Fruit fly (Drosophila melanogaster) whole organism, adult: ENCODE results near the gene CG5693.
A peak's percentile ranks its signal among the peaks of the same experiment; 100 is the strongest.

ENCODE experiments used
- CG11617 ChIP-seq: fragments of 200-800 bp; sonication (Bioruptor generic); optimal IDR thresholded peaks from 2 replicates; lab custom pipeline; 2017; ENCODE audit warnings: mild to moderate bottlenecking, missing biosample characterization, missing genetic modification reagents, missing genetic modification characterization
- CG12768 ChIP-seq: fragments of 200-800 bp; sonication (Bioruptor generic); optimal IDR thresholded peaks from 2 replicates; lab custom pipeline; 2017; ENCODE audit warnings: missing biosample characterization, missing genetic modification characterization, mild to moderate bottlenecking, moderate library complexity, missing genetic modification reagents
- CG14711 ChIP-seq: fragments of 200-800 bp; sonication (Bioruptor generic); optimal IDR thresholded peaks from 2 replicates; lab custom pipeline; 2018; ENCODE audit warnings: missing biosample characterization, mild to moderate bottlenecking, missing genetic modification characterization, moderate library complexity
- CG1620 ChIP-seq: fragments of 200-800 bp; sonication (Bioruptor generic); optimal IDR thresholded peaks from 2 replicates; lab custom pipeline; 2016; ENCODE audit warnings: missing biosample characterization, missing genetic modification characterization
- CG33017 ChIP-seq: fragments of 200-800 bp; sonication (Bioruptor generic); optimal IDR thresholded peaks from 2 replicates; lab custom pipeline; 2018; ENCODE audit warnings: missing biosample characterization, mild to moderate bottlenecking, missing genetic modification characterization, moderate library complexity
- CG5204 ChIP-seq: fragments of 200-800 bp; sonication (Bioruptor generic); optimal IDR thresholded peaks from 2 replicates; lab custom pipeline; 2016; ENCODE audit warnings: missing biosample characterization, missing genetic modification characterization
- CG7045 ChIP-seq: fragments of 200-800 bp; sonication (Bioruptor generic); optimal IDR thresholded peaks from 2 replicates; lab custom pipeline; 2017; ENCODE audit warnings: missing biosample characterization, mild to moderate bottlenecking, missing genetic modification characterization
- CG7101 ChIP-seq: fragments of 200-800 bp; sonication (Bioruptor generic); optimal IDR thresholded peaks from 2 replicates; lab custom pipeline; 2018; ENCODE audit warnings: missing biosample characterization, mild to moderate bottlenecking, missing genetic modification characterization, moderate library complexity
- Clk ChIP-seq: fragments of 200-800 bp; sonication (Bioruptor generic); optimal IDR thresholded peaks from 2 replicates; lab custom pipeline; 2017; ENCODE audit warnings: missing biosample characterization, missing genetic modification characterization
- Crg-1 ChIP-seq: fragments of 200-800 bp; sonication (Bioruptor generic); optimal IDR thresholded peaks from 2 replicates; lab custom pipeline; 2016; ENCODE audit warnings: missing biosample characterization, missing genetic modification characterization
- Hr96 ChIP-seq: fragments of 200-800 bp; sonication (Bioruptor generic); optimal IDR thresholded peaks from 2 replicates; lab custom pipeline; 2016; ENCODE audit warnings: missing biosample characterization, missing genetic modification characterization
- Mnt ChIP-seq: fragments of 200-800 bp; sonication (Bioruptor generic); optimal IDR thresholded peaks from 2 replicates; lab custom pipeline; 2016; ENCODE audit warnings: missing biosample characterization, mild to moderate bottlenecking, missing genetic modification characterization
- bab1 ChIP-seq: fragments of 200-800 bp; sonication (Bioruptor generic); optimal IDR thresholded peaks from 3 replicates; lab custom pipeline; 2019; ENCODE audit warnings: missing biosample characterization, mild to moderate bottlenecking, missing genetic modification characterization, moderate library complexity
- cic ChIP-seq: fragments of 200-800 bp; sonication (Bioruptor generic); optimal IDR thresholded peaks from 2 replicates; lab custom pipeline; 2017; ENCODE audit warnings: missing biosample characterization, mild to moderate bottlenecking, missing genetic modification characterization, moderate library complexity
- cnc ChIP-seq, 2 experiments: fragments of >200 bp; optimal IDR thresholded peaks; 2 replicates each; lab custom pipeline; 2017
- kay ChIP-seq: fragments of 200-800 bp; sonication (Bioruptor generic); peaks from one replicate; lab custom pipeline; 2016; ENCODE audit warnings: missing biosample characterization, missing genetic modification characterization, borderline replicate concordance
- ovo ChIP-seq: fragments of 200-800 bp; sonication (Bioruptor generic); optimal IDR thresholded peaks from 2 replicates; lab custom pipeline; 2016; ENCODE audit warnings: missing biosample characterization, missing genetic modification characterization
- pad ChIP-seq: fragments of 200-800 bp; sonication (Bioruptor generic); optimal IDR thresholded peaks from 3 replicates; lab custom pipeline; 2017; ENCODE audit warnings: missing biosample characterization, missing genetic modification characterization, mild to moderate bottlenecking, moderate library complexity, missing genetic modification reagents
- tj ChIP-seq: fragments of 200-800 bp; sonication (Bioruptor generic); optimal IDR thresholded peaks from 3 replicates; lab custom pipeline; 2017; ENCODE audit warnings: missing biosample characterization, mild to moderate bottlenecking, missing genetic modification characterization, moderate library complexity
- toe ChIP-seq: fragments of 200-800 bp; sonication (Bioruptor generic); optimal IDR thresholded peaks from 2 replicates; lab custom pipeline; 2016; ENCODE audit warnings: missing biosample characterization, missing genetic modification characterization

The CG5693 gene

DNA sequence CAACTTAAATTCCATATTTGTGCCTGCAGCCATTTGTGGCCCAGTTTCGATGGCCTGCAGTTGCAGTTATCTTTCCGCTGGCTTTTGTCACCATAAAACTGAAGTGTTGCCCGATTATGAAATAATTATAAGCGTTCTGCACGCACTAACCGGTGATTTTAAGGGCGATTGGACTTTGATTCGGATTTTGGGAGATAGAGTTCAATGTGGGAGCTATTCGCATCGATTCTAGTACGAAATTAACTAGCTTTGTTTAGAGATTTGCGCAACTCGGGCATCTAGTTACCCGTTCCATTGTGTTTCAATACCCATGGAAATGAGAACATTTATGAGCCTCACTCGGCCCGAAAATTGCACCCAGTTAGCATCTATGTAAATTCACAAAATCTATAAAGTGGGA is at the start of gene CG5693:
TSS of gene CG5693 (plus strand) at position 301 of the 400 bp plus-strand sequence.
- TF ChIP-seq CG33017 (tag; lab: Kevin White, UChicago) (no peak), Crg-1 (GFP tag; lab: Kevin White, UChicago) (no peak), toe (GFP tag; lab: Kevin White, UChicago) (no peak), CG11617 (GFP tag; lab: Kevin White, UChicago) (no peak), CG12768 (GFP tag; lab: Kevin White, UChicago) (no peak), ovo (GFP tag; lab: Kevin White, UChicago) (no peak), Mnt (no peak), pad (GFP tag; lab: Kevin White, UChicago) (no peak), CG5204 (GFP tag; lab: Kevin White, UChicago) (no peak)

DNA sequence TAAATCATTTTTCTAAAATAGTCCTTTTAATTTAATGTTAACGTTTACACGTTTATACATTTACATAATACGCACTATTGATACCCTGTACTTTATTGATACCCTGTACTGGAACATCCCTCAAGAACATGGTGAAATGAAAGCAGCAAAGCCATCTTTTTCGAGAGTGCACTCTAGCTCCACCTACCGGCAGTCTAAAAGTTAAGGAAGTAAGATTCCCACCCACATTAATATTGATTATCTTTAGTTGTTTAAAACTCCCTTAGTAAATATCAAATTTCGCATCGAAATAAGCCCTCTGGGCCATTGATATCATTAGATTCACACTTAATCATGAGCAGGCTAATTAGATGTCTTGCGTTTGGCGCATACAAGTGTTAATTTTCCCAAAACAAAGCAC is 48.1 kb upstream of the CG5693 start:
- TF ChIP-seq kay (GFP tag; lab: Kevin White, UChicago) (no peak), CG11617 (GFP tag; lab: Kevin White, UChicago) (no peak), cnc (optimal IDR thresholded peaks at IDR 0.05; lab: Kevin White, UChicago) (no peak), pad (GFP tag; lab: Kevin White, UChicago) (no peak), CG7101 (tag; lab: Kevin White, UChicago) (no peak), toe (GFP tag; lab: Kevin White, UChicago) (no peak), CG1620 (GFP tag; lab: Kevin White, UChicago) (no peak), CG33017 (tag; lab: Kevin White, UChicago) (no peak), Hr96 (GFP tag; lab: Kevin White, UChicago) (no peak), CG12768 (GFP tag; lab: Kevin White, UChicago) (no peak), CG5204 (GFP tag; lab: Kevin White, UChicago) (no peak), tj (GFP tag; lab: Kevin White, UChicago) (no peak), Mnt (no peak), CG7045 (no peak), CG14711 (tag; lab: Kevin White, UChicago) (no peak), Clk (GFP tag; lab: Kevin White, UChicago) (no peak), bab1 (GFP tag; lab: Kevin White, UChicago) (no peak), cic (no peak), ovo (GFP tag; lab: Kevin White, UChicago) (no peak)

DNA sequence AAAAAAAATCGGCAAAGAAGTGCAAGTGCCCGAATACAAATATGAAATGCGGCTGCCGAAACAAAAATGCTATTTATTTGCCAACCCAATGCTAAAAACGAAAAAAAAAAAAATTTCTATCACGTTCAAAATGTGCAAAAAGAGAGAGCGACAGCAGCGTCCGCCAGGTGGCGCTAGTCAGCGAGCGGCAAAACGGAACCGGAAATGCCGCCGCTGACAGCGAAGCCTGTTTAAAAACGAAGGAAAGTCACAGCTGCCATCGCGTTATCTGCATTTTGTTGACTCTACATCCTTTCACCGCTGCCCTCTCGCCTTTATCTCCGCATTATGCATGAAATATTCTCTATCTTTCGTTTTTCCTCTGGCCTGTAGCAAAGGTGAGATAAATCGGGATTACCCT is 46.2 kb upstream of the CG5693 start:
- TF ChIP-seq pad (GFP tag; lab: Kevin White, UChicago) (no peak), Clk (GFP tag; lab: Kevin White, UChicago) (no peak), tj (GFP tag; lab: Kevin White, UChicago) (no peak), CG1620 (GFP tag; lab: Kevin White, UChicago) (no peak), cnc (optimal IDR thresholded peaks at IDR 0.05; lab: Kevin White, UChicago) (no peak), CG14711 (tag; lab: Kevin White, UChicago) (no peak), kay (GFP tag; lab: Kevin White, UChicago) (no peak), CG11617 (GFP tag; lab: Kevin White, UChicago) (no peak), CG12768 (GFP tag; lab: Kevin White, UChicago) (no peak), Hr96 (GFP tag; lab: Kevin White, UChicago) (no peak), CG7101 (tag; lab: Kevin White, UChicago) (no peak), ovo (GFP tag; lab: Kevin White, UChicago) (no peak), toe (GFP tag; lab: Kevin White, UChicago) (no peak), Crg-1 (GFP tag; lab: Kevin White, UChicago) (no peak), CG5204 (GFP tag; lab: Kevin White, UChicago) (no peak)

DNA sequence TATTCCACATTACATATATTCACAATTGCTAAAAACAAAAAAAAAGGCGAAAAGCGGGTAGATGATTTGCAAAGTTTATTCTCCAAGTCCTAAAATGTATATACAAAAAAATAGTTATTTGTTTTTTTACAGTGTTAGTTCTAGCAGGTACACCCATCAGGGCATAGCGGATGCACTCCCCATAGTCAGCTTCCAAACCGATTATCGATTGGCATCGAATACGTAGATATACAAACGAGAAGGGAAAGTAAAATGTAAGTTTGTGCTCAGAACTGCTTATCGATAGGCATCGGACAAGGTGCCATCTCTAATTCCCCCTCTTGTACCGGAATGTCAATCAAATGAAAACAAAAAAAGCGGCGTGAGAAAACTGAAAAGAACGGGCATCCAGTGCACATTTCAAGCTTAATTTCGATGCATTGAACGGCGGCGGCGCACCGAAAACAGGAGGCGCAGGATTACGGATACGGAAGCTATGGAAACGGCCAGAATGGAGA is 43.3 kb upstream of the CG5693 start, which contains the start of gene CG5674:
TSS of gene CG5674 (plus strand) at position 309 of the 497 bp plus-strand sequence.
- TF ChIP-seq CG7045 = no peak
- no peak for TF ChIP-seq tj (GFP tag; lab: Kevin White, UChicago)
- no peak for TF ChIP-seq CG12768 (GFP tag; lab: Kevin White, UChicago)
- no peak for TF ChIP-seq Hr96 (GFP tag; lab: Kevin White, UChicago)
- TF ChIP-seq bab1 (GFP tag; lab: Kevin White, UChicago) = peak; percentile 12
- no peak for TF ChIP-seq CG5204 (GFP tag; lab: Kevin White, UChicago)
- TF ChIP-seq CG11617 (GFP tag; lab: Kevin White, UChicago) = no peak
- TF ChIP-seq CG1620 (GFP tag; lab: Kevin White, UChicago) = peak; percentile 11
- peak; percentile 98 for TF ChIP-seq pad (GFP tag; lab: Kevin White, UChicago)
- TF ChIP-seq cic = no peak
- peak; percentile 18 for TF ChIP-seq CG33017 (tag; lab: Kevin White, UChicago)
- no peak for TF ChIP-seq ovo (GFP tag; lab: Kevin White, UChicago)
- TF ChIP-seq toe (GFP tag; lab: Kevin White, UChicago) = peak; percentile 3
- TF ChIP-seq CG7101 (tag; lab: Kevin White, UChicago) = no peak

DNA sequence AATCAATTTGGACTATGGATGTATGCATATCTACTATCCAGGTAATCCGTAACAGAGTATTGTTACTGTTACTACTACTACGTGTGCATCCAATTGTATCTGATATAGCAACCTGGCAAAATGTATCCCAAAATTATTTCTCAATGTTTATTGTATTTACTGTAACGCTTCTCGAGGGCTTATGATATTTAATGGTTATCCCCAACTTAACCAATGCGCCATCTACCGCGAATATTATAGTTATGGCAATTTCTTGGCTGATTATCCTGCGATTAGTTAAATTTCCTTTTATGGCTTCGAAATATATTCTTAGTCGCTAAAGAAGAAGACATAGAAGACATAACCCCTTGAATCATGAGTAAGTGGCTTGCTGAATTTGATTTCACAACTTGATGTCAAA is 42.7 kb upstream of the CG5693 start:
- no peak for TF ChIP-seq tj (GFP tag; lab: Kevin White, UChicago)
- TF ChIP-seq CG14711 (tag; lab: Kevin White, UChicago) = no peak
- no peak for TF ChIP-seq kay (GFP tag; lab: Kevin White, UChicago)
- TF ChIP-seq CG1620 (GFP tag; lab: Kevin White, UChicago) = no peak
- no peak for TF ChIP-seq CG11617 (GFP tag; lab: Kevin White, UChicago)
- TF ChIP-seq CG7045 = no peak
- TF ChIP-seq CG12768 (GFP tag; lab: Kevin White, UChicago) = no peak
- TF ChIP-seq cnc (optimal IDR thresholded peaks at IDR 0.05; lab: Kevin White, UChicago) = no peak
- no peak for TF ChIP-seq toe (GFP tag; lab: Kevin White, UChicago)
- TF ChIP-seq bab1 (GFP tag; lab: Kevin White, UChicago) = no peak
- no peak for TF ChIP-seq cic
- TF ChIP-seq Hr96 (GFP tag; lab: Kevin White, UChicago) = no peak
- no peak for TF ChIP-seq CG33017 (tag; lab: Kevin White, UChicago)
